Worm (Caenorhabditis elegans): ENCODE data around the gene C03C10.7.

ce11 chrIII:4106611-4107010, 10.8 kb downstream of the C03C10.7 start:
- TF ChIP-seq unc-62 (GFP tag; optimal IDR thresholded peaks at IDR 0.05) (no peak), ceh-16 (tag; optimal IDR thresholded peaks at IDR 0.05) (no peak), pha-4 (tag; optimal IDR thresholded peaks at IDR 0.05) (no peak), ztf-11 (tag; optimal IDR thresholded peaks at IDR 0.05) (no peak), ama-1 (optimal IDR thresholded peaks at IDR 0.05) (no peak)

Data from whole organism, L3 larva.